Worm (Caenorhabditis elegans): ENCODE measurements around the gene npp-16.

Gene npp-16

ce11 chrIII:11908660-11909059, 7.1 kb upstream of the npp-16 start, which contains the start of gene fbxb-24:
Gene fbxb-24 (plus strand): TSS chrIII:11908960.
- TF ChIP-seq pha-4 (tag; optimal IDR thresholded peaks at IDR 0.05) (no peak), cnd-1 (tag; optimal IDR thresholded peaks at IDR 0.05) (no peak), nhr-237 (tag; optimal IDR thresholded peaks at IDR 0.05) (no peak), zip-8 (tag; optimal IDR thresholded peaks at IDR 0.05) (no peak), unc-62 (GFP tag; optimal IDR thresholded peaks at IDR 0.05) (no peak), ceh-39 (tag; optimal IDR thresholded peaks at IDR 0.05) (no peak), flh-1 (GFP tag; optimal IDR thresholded peaks at IDR 0.05) (no peak), nhr-76 (tag; optimal IDR thresholded peaks at IDR 0.05) (no peak), unc-39 (tag; optimal IDR thresholded peaks at IDR 0.05) (no peak), elt-1 (tag; optimal IDR thresholded peaks at IDR 0.05; ENCODE audit: borderline replicate concordance, insufficient read depth) (no peak), lin-13 (tag; optimal IDR thresholded peaks at IDR 0.05) (no peak), hlh-1 (tag; optimal IDR thresholded peaks at IDR 0.05) (no peak), elt-3 (tag; optimal IDR thresholded peaks at IDR 0.05) (no peak)

DNA sequence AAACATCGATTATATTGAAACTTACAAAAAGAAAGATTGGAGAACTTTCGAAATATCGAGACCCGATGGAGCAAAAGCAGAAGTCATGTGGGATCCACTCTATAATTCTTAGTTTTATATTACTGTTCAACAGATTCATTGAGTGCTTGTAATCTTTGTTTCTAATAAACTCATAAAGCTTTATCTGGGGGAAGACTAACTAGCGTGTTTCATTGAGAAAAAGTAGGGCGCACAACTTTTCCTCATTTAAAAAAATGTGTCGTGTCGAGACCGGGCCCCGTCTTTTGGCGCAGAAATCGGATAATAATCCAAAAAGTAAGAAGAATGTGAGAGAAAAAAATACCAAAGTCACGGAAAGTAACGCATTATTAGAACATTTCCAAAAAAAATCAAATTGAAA, 6.0 kb upstream of the npp-16 start, which contains the start of gene faah-4:
TSS of gene faah-4 (minus strand) at position 101 of the 400 bp plus-strand sequence.
- TF ChIP-seq tbx-8 (GFP tag; optimal IDR thresholded peaks at IDR 0.05) (no peak), drap-1 (GFP tag; optimal IDR thresholded peaks at IDR 0.05) (no peak), mls-2 (tag; optimal IDR thresholded peaks at IDR 0.05) (no peak), unc-120 (tag; optimal IDR thresholded peaks at IDR 0.05; ENCODE audit: poor library complexity, severe bottlenecking) (no peak), nhr-28 (tag; optimal IDR thresholded peaks at IDR 0.05) (no peak), zip-8 (tag; optimal IDR thresholded peaks at IDR 0.05) (no peak), elt-1 (tag; optimal IDR thresholded peaks at IDR 0.05; ENCODE audit: borderline replicate concordance, insufficient read depth) (no peak), sem-2 (GFP tag; optimal IDR thresholded peaks at IDR 0.05) (no peak), lin-13 (tag; optimal IDR thresholded peaks at IDR 0.05) (no peak), unc-39 (tag; optimal IDR thresholded peaks at IDR 0.05) (no peak), ham-2 (GFP tag; optimal IDR thresholded peaks at IDR 0.05) (no peak), ztf-11 (tag; optimal IDR thresholded peaks at IDR 0.05) (no peak), ces-1 (GFP tag; optimal IDR thresholded peaks at IDR 0.05) (no peak), lin-32 (GFP tag; optimal IDR thresholded peaks at IDR 0.05) (no peak), flh-1 (GFP tag; optimal IDR thresholded peaks at IDR 0.05) (no peak), mab-5 (tag; optimal IDR thresholded peaks at IDR 0.05) (no peak), elt-3 (tag; optimal IDR thresholded peaks at IDR 0.05) (no peak), nhr-12 (tag; optimal IDR thresholded peaks at IDR 0.05) (no peak), snpc-4 (tag; optimal IDR thresholded peaks at IDR 0.05) (no peak)

ce11 chrIII:11914220-11914619, 1.5 kb upstream of the npp-16 start, which contains the start of gene Y56A3A.16:
Gene Y56A3A.16 (minus strand): TSS chrIII:11914320.
- TF ChIP-seq nhr-2 (tag; optimal IDR thresholded peaks at IDR 0.05) (no peak), mep-1 (tag; optimal IDR thresholded peaks at IDR 0.05) (no peak), mls-2 (tag; optimal IDR thresholded peaks at IDR 0.05) (no peak), ceh-43 (GFP tag; optimal IDR thresholded peaks at IDR 0.05) (no peak), sptf-1 (tag; optimal IDR thresholded peaks at IDR 0.05) (no peak), zip-8 (tag; optimal IDR thresholded peaks at IDR 0.05) (no peak), lsy-2 (tag; optimal IDR thresholded peaks at IDR 0.05) (no peak), elt-1 (tag; optimal IDR thresholded peaks at IDR 0.05; ENCODE audit: borderline replicate concordance, insufficient read depth) (no peak), nhr-12 (tag; optimal IDR thresholded peaks at IDR 0.05) (no peak), cnd-1 (tag; optimal IDR thresholded peaks at IDR 0.05) (no peak), bed-3 (GFP tag; optimal IDR thresholded peaks at IDR 0.05) (no peak), ham-2 (GFP tag; optimal IDR thresholded peaks at IDR 0.05) (no peak), ceh-39 (tag; optimal IDR thresholded peaks at IDR 0.05) (no peak), tbx-8 (GFP tag; optimal IDR thresholded peaks at IDR 0.05) (no peak), ztf-11 (tag; optimal IDR thresholded peaks at IDR 0.05) (no peak), nhr-237 (tag; optimal IDR thresholded peaks at IDR 0.05) (no peak), lin-32 (GFP tag; optimal IDR thresholded peaks at IDR 0.05) (no peak), nhr-76 (tag; optimal IDR thresholded peaks at IDR 0.05) (no peak), hlh-1 (tag; optimal IDR thresholded peaks at IDR 0.05) (no peak), flh-1 (GFP tag; optimal IDR thresholded peaks at IDR 0.05) (no peak)

ce11 chrIII:11916260-11916659, 532 bp downstream of the npp-16 start:
- TF ChIP-seq mab-5 (tag; optimal IDR thresholded peaks at IDR 0.05), result no peak
- TF ChIP-seq ceh-43 (GFP tag; optimal IDR thresholded peaks at IDR 0.05), result no peak
- no peak for TF ChIP-seq unc-39 (tag; optimal IDR thresholded peaks at IDR 0.05)
- no peak for TF ChIP-seq nhr-2 (tag; optimal IDR thresholded peaks at IDR 0.05)
- no peak for TF ChIP-seq tbx-8 (GFP tag; optimal IDR thresholded peaks at IDR 0.05)
- no peak for TF ChIP-seq pha-4 (tag; optimal IDR thresholded peaks at IDR 0.05)
- no peak for TF ChIP-seq lin-32 (GFP tag; optimal IDR thresholded peaks at IDR 0.05)
- TF ChIP-seq M03D4.4 (tag; optimal IDR thresholded peaks at IDR 0.05), result no peak
- no peak for TF ChIP-seq flh-1 (GFP tag; optimal IDR thresholded peaks at IDR 0.05)
- TF ChIP-seq sem-2 (GFP tag; optimal IDR thresholded peaks at IDR 0.05), result no peak
- no peak for TF ChIP-seq nhr-28 (tag; optimal IDR thresholded peaks at IDR 0.05)
- no peak for TF ChIP-seq nhr-12 (tag; optimal IDR thresholded peaks at IDR 0.05)
- no peak for TF ChIP-seq ceh-39 (tag; optimal IDR thresholded peaks at IDR 0.05)
- no peak for TF ChIP-seq nhr-76 (tag; optimal IDR thresholded peaks at IDR 0.05)

Measured in whole organism, mixed stage, embryonic.